Worm (Caenorhabditis elegans) whole organism, L4/young adult: ENCODE results near the gene Y38E10A.28.

Experiments
- W03F9.2 ChIP-seq: fragments of 150-350 bp; optimal IDR thresholded peaks from 2 replicates; lab custom pipeline; 2014; ENCODE audit warnings: missing biosample characterization, missing genetic modification characterization
- him-1 ChIP-seq: sonication (generic microtip); optimal IDR thresholded peaks from 2 replicates; lab custom pipeline; 2016; ENCODE audit warnings: missing genotype, missing genetic modification reagents, missing genetic modification characterization, missing compliant biosample characterization

ce11 chrII:12622843-12623242, 6.6 kb upstream of the Y38E10A.28 start:
- TF ChIP-seq him-1 (tag; lab: Kevin White, UChicago), result no peak
- TF ChIP-seq W03F9.2 (tag; lab: Kevin White, UChicago), result no peak
